Worm (Caenorhabditis elegans): ENCODE measurements around the gene F43G6.4.

DNA sequence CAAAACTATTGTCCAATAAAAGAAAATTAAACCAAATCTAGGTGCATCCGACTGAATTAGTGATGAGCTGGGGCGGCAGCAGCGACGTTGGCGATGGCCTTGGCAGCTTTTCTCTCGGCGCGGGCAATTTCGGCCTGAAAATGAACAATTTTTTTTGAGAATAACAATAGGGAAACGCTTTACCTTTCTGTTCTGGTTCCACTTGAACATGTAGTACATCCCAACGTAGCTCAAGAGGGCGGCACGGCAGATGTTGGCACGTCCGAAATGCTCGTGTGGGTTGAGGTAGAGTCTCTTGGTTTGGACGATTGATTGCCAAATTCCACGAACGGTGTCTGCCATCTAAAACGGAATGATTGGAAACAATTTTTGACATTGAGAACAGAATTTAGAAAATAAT is 16.3 kb upstream of the F43G6.4 start, which contains the start of gene F44E5.1:
- no peak for TF ChIP-seq aly-2 (tag; optimal IDR thresholded peaks at IDR 0.05)
- no peak for TF ChIP-seq pag-3 (tag; optimal IDR thresholded peaks at IDR 0.05; ENCODE audit: borderline replicate concordance, insufficient read depth)
- no peak for TF ChIP-seq pqm-1 (tag; optimal IDR thresholded peaks at IDR 0.05)

Data from whole organism, L1 larva.